Worm (Caenorhabditis elegans): ENCODE results near the gene nlp-30.

The nlp-30 gene

DNA sequence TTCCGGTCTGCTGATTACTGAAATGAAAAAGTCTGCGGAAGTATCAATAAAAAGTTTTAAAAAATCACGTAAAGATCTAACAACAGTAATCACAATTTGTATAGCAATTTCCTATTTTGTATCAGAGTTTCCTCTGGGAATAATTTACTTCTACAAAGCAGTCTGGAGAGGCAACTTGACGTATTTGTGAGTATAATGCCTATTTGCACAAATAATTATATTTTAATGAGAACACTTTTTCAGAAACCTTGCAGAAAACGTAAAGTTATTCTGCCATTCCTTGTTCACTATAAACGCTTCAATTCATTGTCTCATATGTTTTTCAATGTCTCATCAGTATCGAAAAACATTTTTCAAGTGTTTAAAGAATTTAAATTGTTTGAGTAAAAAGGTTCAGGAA is 36.8 kb downstream of the nlp-30 start:
- no peak for TF ChIP-seq efl-1 (optimal IDR thresholded peaks at IDR 0.05)
- TF ChIP-seq efl-1 (GFP tag; optimal IDR thresholded peaks at IDR 0.05 in 1 of 2) = peak in 1 of 2 experiments; percentile 62
- TF ChIP-seq nhr-20 (tag; optimal IDR thresholded peaks at IDR 0.05) = no peak

DNA sequence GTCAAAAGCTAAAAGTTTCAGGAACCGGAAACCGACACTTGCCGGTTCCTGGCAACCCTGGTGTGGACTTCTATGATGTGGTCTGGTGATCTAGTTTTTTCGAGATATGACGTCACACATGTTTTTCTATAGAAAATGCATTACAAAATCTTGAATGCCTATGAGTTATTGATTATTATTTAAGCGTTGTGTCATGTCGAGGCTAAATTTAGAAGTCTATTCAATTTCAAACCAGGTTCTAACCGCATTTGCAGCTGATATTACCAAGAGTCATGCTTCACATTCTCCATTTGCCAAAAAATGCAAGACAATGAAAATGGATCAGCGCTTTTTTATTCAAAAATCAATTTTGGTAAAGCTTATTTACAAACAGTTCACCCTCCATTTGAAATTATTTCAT is 37.4 kb downstream of the nlp-30 start, which contains the start of gene K09D9.3:
K09D9.3 (plus strand) TSS at position 301 of the 400 bp plus-strand sequence.
- TF ChIP-seq nhr-71 (tag; optimal IDR thresholded peaks at IDR 0.05) = no peak
- no peak for TF ChIP-seq zip-4 (GFP tag; optimal IDR thresholded peaks at IDR 0.05)
- TF ChIP-seq hlh-4 (tag; optimal IDR thresholded peaks at IDR 0.05) = no peak
- TF ChIP-seq egl-27 (tag; optimal IDR thresholded peaks at IDR 0.05) = no peak
- TF ChIP-seq lin-35 (GFP tag; optimal IDR thresholded peaks at IDR 0.05) = no peak
- TF ChIP-seq C34B4.2 (tag; optimal IDR thresholded peaks at IDR 0.05) = no peak
- no peak for TF ChIP-seq alr-1 (tag; optimal IDR thresholded peaks at IDR 0.05; ENCODE audit: borderline replicate concordance)
- TF ChIP-seq tlp-1 (tag; optimal IDR thresholded peaks at IDR 0.05) = no peak
- no peak for TF ChIP-seq lin-39 (tag; optimal IDR thresholded peaks at IDR 0.05)
- no peak for TF ChIP-seq fos-1 (tag; optimal IDR thresholded peaks at IDR 0.05)
- TF ChIP-seq nhr-47 (tag; optimal IDR thresholded peaks at IDR 0.05) = no peak
- no peak for TF ChIP-seq fkh-10 (GFP tag; optimal IDR thresholded peaks at IDR 0.05)
- no peak for TF ChIP-seq ceh-90 (tag; optimal IDR thresholded peaks at IDR 0.05)
- no peak for TF ChIP-seq egl-13 (tag; optimal IDR thresholded peaks at IDR 0.05)

DNA sequence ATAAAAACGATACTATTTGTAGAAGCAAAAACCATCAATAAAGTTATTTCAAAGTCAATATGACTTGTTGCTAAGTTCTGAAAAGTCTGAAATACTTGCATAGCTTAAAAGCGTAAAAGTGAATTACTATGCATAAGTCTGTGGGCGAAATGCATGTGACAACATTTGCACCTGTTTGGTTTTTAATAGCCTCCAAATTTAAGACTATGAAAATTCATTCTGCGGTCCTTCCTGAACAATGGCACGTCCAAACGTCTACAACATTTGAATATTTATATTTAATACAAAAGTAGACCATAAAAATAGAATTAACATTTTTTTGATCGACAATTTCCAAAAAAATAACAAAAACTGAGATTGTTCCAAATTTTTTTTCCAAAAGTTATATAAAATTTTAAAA is 40.0 kb downstream of the nlp-30 start, which contains the start of gene K09D9.14:
K09D9.14 (minus strand) TSS at position 101 of the 400 bp plus-strand sequence.
- TF ChIP-seq ama-1 (optimal IDR thresholded peaks at IDR 0.05) = no peak
- no peak for TF ChIP-seq C16A3.4 (tag; optimal IDR thresholded peaks at IDR 0.05)
- no peak for TF ChIP-seq efl-3 (GFP tag; optimal IDR thresholded peaks at IDR 0.05)
- TF ChIP-seq swsn-7 (tag; optimal IDR thresholded peaks at IDR 0.05) = no peak
- no peak for TF ChIP-seq ztf-4 (tag; optimal IDR thresholded peaks at IDR 0.05)
- TF ChIP-seq ceh-88 (GFP tag; IDR thresholded peaks at IDR 0.05) = no peak
- no peak for TF ChIP-seq nhr-77 (tag; optimal IDR thresholded peaks at IDR 0.05)
- no peak for TF ChIP-seq egl-13 (tag; optimal IDR thresholded peaks at IDR 0.05)
- TF ChIP-seq irx-1 (tag; optimal IDR thresholded peaks at IDR 0.05) = no peak
- no peak for TF ChIP-seq elt-3 (tag; optimal IDR thresholded peaks at IDR 0.05)
- TF ChIP-seq unc-62 (GFP tag; optimal IDR thresholded peaks at IDR 0.05) = no peak
- no peak for TF ChIP-seq tlp-1 (tag; optimal IDR thresholded peaks at IDR 0.05)
- TF ChIP-seq fos-1 (tag; optimal IDR thresholded peaks at IDR 0.05) = no peak

DNA sequence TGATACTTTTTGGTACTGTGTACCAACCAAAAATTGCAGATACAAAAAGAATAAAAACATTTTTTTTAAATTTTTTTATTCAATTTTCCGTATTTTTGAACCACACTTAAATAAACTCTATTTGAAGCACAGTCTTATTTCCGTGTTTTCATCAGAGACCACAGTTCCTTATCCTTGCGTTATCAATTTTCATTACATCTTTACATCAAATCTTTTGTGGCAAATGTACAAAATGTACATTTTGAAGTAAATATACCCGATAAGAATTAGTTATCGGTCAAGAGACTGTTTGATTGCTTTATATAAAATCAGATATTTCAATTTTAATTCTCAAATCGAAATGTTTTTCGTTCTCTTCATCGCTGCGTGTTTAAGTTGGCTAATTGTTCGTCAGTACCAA is 40.5 kb downstream of the nlp-30 start, which contains the start of gene cyp-35A3:
cyp-35A3 (plus strand) TSS at position 301 of the 400 bp plus-strand sequence.
- TF ChIP-seq skn-1 (tag; optimal IDR thresholded peaks at IDR 0.05) (no peak), grh-1 (GFP tag; IDR thresholded peaks at IDR 0.05) (no peak), ceh-82 (tag; optimal IDR thresholded peaks at IDR 0.05) (no peak), nhr-84 (tag; optimal IDR thresholded peaks at IDR 0.05) (no peak), ceh-8 (GFP tag; optimal IDR thresholded peaks at IDR 0.05) (no peak), egl-13 (tag; optimal IDR thresholded peaks at IDR 0.05) (no peak)

DNA sequence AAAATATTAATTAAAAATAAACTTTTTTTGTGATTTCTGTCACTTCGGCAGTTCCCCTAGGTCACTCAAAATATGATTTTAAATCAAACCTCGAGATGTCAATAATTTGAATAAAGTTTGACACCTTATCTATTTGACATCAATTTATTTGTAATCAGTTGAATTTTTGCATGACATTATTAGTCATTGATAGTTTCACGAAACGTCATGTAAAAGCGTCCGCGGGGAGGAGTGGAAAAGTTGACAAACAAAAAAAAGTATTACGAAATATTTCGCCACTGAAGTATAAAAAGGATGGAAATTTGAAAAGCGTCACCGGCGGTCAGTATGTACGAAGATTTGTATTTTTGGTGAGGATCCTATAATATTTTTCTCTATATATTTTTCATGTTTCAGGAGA is 43.0 kb downstream of the nlp-30 start, which contains the start of gene K09D9.1:
K09D9.1 (plus strand) TSS at position 271 of the 400 bp plus-strand sequence.
- no peak for TF ChIP-seq unc-130 (tag; optimal IDR thresholded peaks at IDR 0.05)
- TF ChIP-seq elt-2 (tag; optimal IDR thresholded peaks at IDR 0.05) = peak; percentile 74
- TF ChIP-seq zip-4 (GFP tag; optimal IDR thresholded peaks at IDR 0.05) = peak; percentile 73
- TF ChIP-seq swsn-7 (tag; optimal IDR thresholded peaks at IDR 0.05) = no peak
- TF ChIP-seq skn-1 (tag; optimal IDR thresholded peaks at IDR 0.05) = peak; percentile 53
- no peak for TF ChIP-seq unc-30 (tag; optimal IDR thresholded peaks at IDR 0.05)
- TF ChIP-seq grh-1 (GFP tag; IDR thresholded peaks at IDR 0.05) = no peak
- TF ChIP-seq sox-4 (tag; optimal IDR thresholded peaks at IDR 0.05) = no peak
- no peak for TF ChIP-seq irx-1 (tag; optimal IDR thresholded peaks at IDR 0.05)
